Worm (Caenorhabditis elegans): Measurements from ENCODE around the gene F54D10.9.

DNA sequence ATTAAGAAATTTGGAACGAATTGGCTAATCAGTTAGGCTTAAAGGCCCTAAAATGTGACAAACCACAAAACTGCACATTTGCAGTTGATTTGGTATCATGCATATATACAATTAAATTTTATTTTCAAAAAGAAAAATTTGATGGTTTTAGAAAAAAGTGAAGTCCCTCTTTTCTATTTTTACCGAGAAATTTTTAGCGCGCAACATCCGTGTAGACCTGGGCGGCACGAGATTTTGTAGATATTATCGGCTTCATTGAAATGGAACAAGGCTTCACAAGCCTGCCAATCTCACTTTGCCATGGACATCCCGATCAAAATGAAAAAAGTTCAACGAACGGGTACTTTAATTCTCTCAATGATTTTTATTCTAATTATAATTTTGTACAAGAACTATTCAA is 13.7 kb upstream of the F54D10.9 start, which contains the start of gene C17A2.2:
- no peak for TF ChIP-seq cog-1 (tag; optimal IDR thresholded peaks at IDR 0.05)
- TF ChIP-seq ztf-29 (GFP tag; IDR thresholded peaks at IDR 0.05) = no peak
- no peak for TF ChIP-seq tab-1 (GFP tag; IDR thresholded peaks at IDR 0.05)
- TF ChIP-seq klf-2 (GFP tag; conservative IDR thresholded peaks at IDR 0.05) = no peak
- TF ChIP-seq T22C8.4 (GFP tag; IDR thresholded peaks at IDR 0.05) = no peak
- no peak for TF ChIP-seq med-1 (GFP tag; optimal IDR thresholded peaks at IDR 0.05; ENCODE audit: insufficient read depth)
- TF ChIP-seq flt-1 (GFP tag; IDR thresholded peaks at IDR 0.05) = no peak
- no peak for TF ChIP-seq ztf-23 (GFP tag; IDR thresholded peaks at IDR 0.05)
- TF ChIP-seq ref-1 (GFP tag; conservative IDR thresholded peaks at IDR 0.05) = no peak
